Fruit fly (Drosophila melanogaster): ENCODE data around the gene CG9467.

- TF ChIP-seq pan (optimal IDR thresholded peaks at IDR 0.05) (no peak), usp (GFP tag; optimal IDR thresholded peaks at IDR 0.05) (no peak), psq (optimal IDR thresholded peaks at IDR 0.05) (peak; percentile 65), EcR (GFP tag; optimal IDR thresholded peaks at IDR 0.05) (no peak), Dll (optimal IDR thresholded peaks at IDR 0.05) (no peak), CG8478 (optimal IDR thresholded peaks at IDR 0.05) (peak; percentile 85)
These were observed 8.2 kb upstream of the CG9467 start, which contains the start of gene FBXO11 for dm6 chr3R:9808946-9809545.

Measured in whole organism.